Fruit fly (Drosophila melanogaster): ENCODE results near the gene CG13737.

The CG13737 gene

DNA sequence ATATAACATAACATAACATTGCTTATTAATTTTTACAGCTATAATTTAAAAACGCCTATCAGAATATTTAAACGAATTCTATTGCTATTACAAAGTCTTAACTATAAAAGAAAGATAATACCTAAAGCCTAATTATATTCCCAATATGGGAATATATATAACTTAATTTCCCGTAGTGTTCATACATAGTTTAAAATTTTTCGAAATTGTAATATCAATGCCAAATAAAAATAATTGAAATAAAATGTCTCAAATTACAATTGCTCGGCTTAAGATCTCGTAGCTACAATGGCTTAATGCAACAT lies 25.2 kb downstream of the CG13737 start (continued):
- TF ChIP-seq Asciz (GFP tag; optimal IDR thresholded peaks at IDR 0.05) (no peak), ewg (GFP tag; optimal IDR thresholded peaks at IDR 0.05) (no peak), Hey (tag; optimal IDR thresholded peaks at IDR 0.05) (no peak), CG31388 (GFP tag; optimal IDR thresholded peaks at IDR 0.05) (no peak), CoRest (tag; optimal IDR thresholded peaks at IDR 0.05) (peak; percentile 24), Fer3 (tag; optimal IDR thresholded peaks at IDR 0.05) (peak; percentile 25), CG9609 (GFP tag; optimal IDR thresholded peaks at IDR 0.05) (no peak), CG4820 (GFP tag; optimal IDR thresholded peaks at IDR 0.05) (no peak), CG9727 (GFP tag; optimal IDR thresholded peaks at IDR 0.05) (peak; percentile 8), CG15269 (tag; optimal IDR thresholded peaks at IDR 0.05) (peak; percentile 1), tin (GFP tag; optimal IDR thresholded peaks at IDR 0.05) (no peak), gfzf (GFP tag; optimal IDR thresholded peaks at IDR 0.05) (no peak), ATbp (GFP tag; optimal IDR thresholded peaks at IDR 0.05) (no peak), CG9215 (GFP tag; IDR thresholded peaks at IDR 0.05) (no peak), wek (GFP tag; optimal IDR thresholded peaks at IDR 0.05) (no peak), GATAe (GFP tag; conservative IDR thresholded peaks at IDR 0.05) (no peak), YL-1 (GFP tag; optimal IDR thresholded peaks at IDR 0.05) (no peak), fd3F (GFP tag; optimal IDR thresholded peaks at IDR 0.05) (peak; percentile 16), Dip2 (GFP tag; IDR thresholded peaks at IDR 0.05) (no peak), CG7839 (tag; optimal IDR thresholded peaks at IDR 0.05) (peak; percentile 44), CG17361 (GFP tag; IDR thresholded peaks at IDR 0.05) (peak; percentile 33; the same call in 1 of the 3 replicates), abd-A (tag; optimal IDR thresholded peaks at IDR 0.05) (no peak), lilli (GFP tag; optimal IDR thresholded peaks at IDR 0.05) (no peak), CG7556 (GFP tag; optimal IDR thresholded peaks at IDR 0.05) (peak; percentile 35), p53 (GFP tag; optimal IDR thresholded peaks at IDR 0.05) (no peak), aop (GFP tag; IDR thresholded peaks at IDR 0.05) (no peak), CG18599 (GFP tag; optimal IDR thresholded peaks at IDR 0.05) (peak; percentile 28), D19A (tag; optimal IDR thresholded peaks at IDR 0.05) (no peak), onecut (GFP tag; IDR thresholded peaks at IDR 0.05) (no peak), CG7271 (tag; optimal IDR thresholded peaks at IDR 0.05) (no peak), chn (GFP tag; optimal IDR thresholded peaks at IDR 0.05) (no peak), CG11504 (tag; optimal IDR thresholded peaks at IDR 0.05) (peak; percentile 46), CG2129 (GFP tag; IDR thresholded peaks at IDR 0.05; ENCODE audit: partially characterized antibody) (no peak), hth (optimal IDR thresholded peaks at IDR 0.05) (no peak), amos (GFP tag; IDR thresholded peaks at IDR 0.05; ENCODE audit: partially characterized antibody) (no peak), CG9437 (GFP tag; optimal IDR thresholded peaks at IDR 0.05) (peak; percentile 84), zen (tag; optimal IDR thresholded peaks at IDR 0.05) (no peak), CG17186 (GFP tag; optimal IDR thresholded peaks at IDR 0.05) (no peak), pan (optimal IDR thresholded peaks at IDR 0.05) (no peak), pan (GFP tag; optimal IDR thresholded peaks at IDR 0.05 in 1 of 2, IDR thresholded peaks at IDR 0.05 in 1 of 2) (no peak), slbo (GFP tag; IDR thresholded peaks at IDR 0.05) (peak; percentile 44; the same call in 1 of the 2 replicates), dmrt99B (tag; optimal IDR thresholded peaks at IDR 0.05) (peak; percentile 32), CG31365 (tag; optimal IDR thresholded peaks at IDR 0.05) (no peak), CG14050 (GFP tag; IDR thresholded peaks at IDR 0.05) (no peak), CG4282 (GFP tag; optimal IDR thresholded peaks at IDR 0.05) (no peak), BEAF-32 (GFP tag; optimal IDR thresholded peaks at IDR 0.05) (no peak), Rfx (GFP tag; IDR thresholded peaks at IDR 0.05) (no peak; the same call in 1 of the 2 replicates), dysf (GFP tag; IDR thresholded peaks at IDR 0.05) (no peak), CG14710 (tag; optimal IDR thresholded peaks at IDR 0.05) (no peak), CG13287 (GFP tag; IDR thresholded peaks at IDR 0.05; ENCODE audit: partially characterized antibody) (no peak), Ptx1 (GFP tag; IDR thresholded peaks at IDR 0.05) (no peak), CG2678 (tag; optimal IDR thresholded peaks at IDR 0.05) (peak; percentile 60)
